Fruit fly (Drosophila melanogaster) whole organism, prepupa: ENCODE data around the gene fit.

ENCODE experiments used
- CG10631 ChIP-seq: fragments of 200-800 bp; sonication (Bioruptor generic); optimal IDR thresholded peaks from 2 replicates; lab custom pipeline; 2016; ENCODE audit warnings: missing biosample characterization, missing genetic modification characterization
- CG10669 ChIP-seq: fragments of 200-800 bp; sonication (Bioruptor generic); optimal IDR thresholded peaks from 3 replicates; lab custom pipeline; 2018; ENCODE audit warnings: missing biosample characterization, mild to moderate bottlenecking, missing genetic modification characterization, moderate library complexity
- CG11294 ChIP-seq: fragments of 200-800 bp; sonication (Bioruptor generic); IDR thresholded peaks from 2 replicates; pipeline ENCODE4 v1.3.6; 2022; ENCODE audit warnings: missing biosample characterization, missing genetic modification characterization
- CG11762 ChIP-seq: fragments of 200-800 bp; sonication (Bioruptor generic); optimal IDR thresholded peaks from 3 replicates; lab custom pipeline; 2016; ENCODE audit warnings: missing biosample characterization, missing genetic modification characterization; ENCODE audit not compliant: insufficient read depth
- CG11902 ChIP-seq: fragments of 200-800 bp; sonication (Bioruptor generic); optimal IDR thresholded peaks from 3 replicates; lab custom pipeline; 2016; ENCODE audit warnings: missing biosample characterization, missing genetic modification characterization
- CG15336 ChIP-seq: fragments of 200-800 bp; sonication (Bioruptor generic); IDR thresholded peaks from 2 replicates; pipeline ENCODE4 v1.3.6; 2022; ENCODE audit warnings: missing biosample characterization, missing genetic modification characterization
- CG1621 ChIP-seq: fragments of 200-800 bp; sonication (Bioruptor generic); optimal IDR thresholded peaks from 3 replicates; lab custom pipeline; 2018; ENCODE audit warnings: missing biosample characterization, mild to moderate bottlenecking, missing genetic modification characterization
- CG16779 ChIP-seq: fragments of 200-800 bp; sonication (Bioruptor generic); optimal IDR thresholded peaks from 3 replicates; lab custom pipeline; 2017; ENCODE audit warnings: missing biosample characterization, mild to moderate bottlenecking, missing genetic modification characterization
- CG31627 ChIP-seq: fragments of 200-800 bp; sonication (Bioruptor generic); optimal IDR thresholded peaks from 3 replicates; lab custom pipeline; 2016; ENCODE audit warnings: missing biosample characterization, missing genetic modification characterization
- CG32006 ChIP-seq: fragments of 200-800 bp; sonication (Bioruptor generic); optimal IDR thresholded peaks from 3 replicates; lab custom pipeline; 2017; ENCODE audit warnings: missing biosample characterization, mild to moderate bottlenecking, missing genetic modification characterization
- CG34406 ChIP-seq: fragments of 200-800 bp; sonication (Bioruptor generic); optimal IDR thresholded peaks from 3 replicates; lab custom pipeline; 2016; ENCODE audit warnings: missing biosample characterization, missing genetic modification characterization
- CG3919 ChIP-seq: fragments of 200-800 bp; sonication (Bioruptor generic); optimal IDR thresholded peaks from 3 replicates; lab custom pipeline; 2016; ENCODE audit warnings: missing biosample characterization, missing genetic modification characterization
- CG4318 ChIP-seq: fragments of 200-800 bp; sonication (Bioruptor generic); optimal IDR thresholded peaks from 3 replicates; lab custom pipeline; 2017; ENCODE audit warnings: missing biosample characterization, mild to moderate bottlenecking, missing genetic modification characterization
- CG6163 ChIP-seq: fragments of 200-800 bp; sonication (Bioruptor generic); IDR thresholded peaks from 3 replicates; pipeline ENCODE4 v1.3.6; 2022; ENCODE audit warnings: missing biosample characterization, missing genetic modification characterization
- CG6792 ChIP-seq: fragments of 200-800 bp; sonication (Bioruptor generic); optimal IDR thresholded peaks from 3 replicates; lab custom pipeline; 2016; ENCODE audit warnings: missing biosample characterization, missing genetic modification characterization
- CG6854 ChIP-seq: fragments of 200-800 bp; sonication (Bioruptor generic); optimal IDR thresholded peaks from 2 replicates; lab custom pipeline; 2017; ENCODE audit warnings: missing biosample characterization, mild to moderate bottlenecking, missing genetic modification characterization
- CG8119 ChIP-seq: fragments of 200-800 bp; sonication (Bioruptor generic); IDR thresholded peaks from 3 replicates; pipeline ENCODE4 v1.3.6; 2022; ENCODE audit warnings: missing biosample characterization, missing genetic modification characterization
- CG8319 ChIP-seq: fragments of 200-800 bp; sonication (Bioruptor generic); optimal IDR thresholded peaks from 3 replicates; lab custom pipeline; 2016; ENCODE audit warnings: missing biosample characterization, missing genetic modification characterization
- CG8632 ChIP-seq: fragments of 200-800 bp; sonication (Bioruptor generic); optimal IDR thresholded peaks from 3 replicates; lab custom pipeline; 2016; ENCODE audit warnings: missing biosample characterization, missing genetic modification characterization
- CG9139 ChIP-seq: fragments of 200-800 bp; sonication (Bioruptor generic); optimal IDR thresholded peaks from 3 replicates; lab custom pipeline; 2017; ENCODE audit warnings: missing biosample characterization, mild to moderate bottlenecking, missing genetic modification characterization
- Eip78C ChIP-seq: fragments of 200-800 bp; sonication (Bioruptor generic); peaks from one replicate; lab custom pipeline; 2016; ENCODE audit warnings: missing biosample characterization, missing genetic modification characterization
- Ets96B ChIP-seq: fragments of 200-800 bp; optimal IDR thresholded peaks from 2 replicates; lab custom pipeline; 2019; ENCODE audit warnings: missing biosample characterization, mild to moderate bottlenecking, missing genetic modification characterization, moderate library complexity
- Hr39 ChIP-seq: fragments of 200-800 bp; sonication (Bioruptor generic); optimal IDR thresholded peaks from 2 replicates; lab custom pipeline; 2016; ENCODE audit warnings: missing biosample characterization, missing genetic modification characterization
- Hr4 ChIP-seq: fragments of 200-800 bp; sonication (Bioruptor generic); optimal IDR thresholded peaks from 3 replicates; lab custom pipeline; 2016; ENCODE audit warnings: missing biosample characterization, missing genetic modification characterization
- Lpt ChIP-seq: fragments of 200-800 bp; sonication (Bioruptor generic); optimal IDR thresholded peaks from 3 replicates; lab custom pipeline; 2016; ENCODE audit warnings: missing biosample characterization, missing genetic modification characterization
- Met ChIP-seq: fragments of 200-800 bp; sonication (Bioruptor generic); optimal IDR thresholded peaks from 3 replicates; lab custom pipeline; 2016; ENCODE audit warnings: missing biosample characterization, missing genetic modification characterization
- Smox ChIP-seq: fragments of 200-800 bp; sonication (Bioruptor generic); optimal IDR thresholded peaks from 3 replicates; lab custom pipeline; 2016; ENCODE audit warnings: missing biosample characterization, missing genetic modification characterization
- Sox102F ChIP-seq: fragments of 200-800 bp; sonication (Bioruptor generic); optimal IDR thresholded peaks from 2 replicates; lab custom pipeline; 2016; ENCODE audit warnings: missing biosample characterization, mild to moderate bottlenecking, missing genetic modification characterization
- acj6 ChIP-seq: fragments of 200-800 bp; sonication (Bioruptor generic); optimal IDR thresholded peaks from 3 replicates; lab custom pipeline; 2016; ENCODE audit warnings: missing biosample characterization, missing genetic modification characterization
- cyc ChIP-seq: fragments of 200-800 bp; sonication (Bioruptor generic); optimal IDR thresholded peaks from 3 replicates; lab custom pipeline; 2016; ENCODE audit warnings: missing biosample characterization, missing genetic modification characterization
- dac ChIP-seq: fragments of 200-800 bp; sonication (Bioruptor generic); optimal IDR thresholded peaks from 2 replicates; lab custom pipeline; 2017; ENCODE audit warnings: missing biosample characterization, mild to moderate bottlenecking, missing genetic modification characterization
- dsx ChIP-seq: fragments of 200-800 bp; optimal IDR thresholded peaks from 3 replicates; lab custom pipeline; 2019; ENCODE audit warnings: missing biosample characterization, mild to moderate bottlenecking, missing genetic modification characterization, moderate library complexity; ENCODE audit not compliant: poor library complexity, severe bottlenecking
- eg ChIP-seq: fragments of 200-800 bp; sonication (Bioruptor generic); IDR thresholded peaks from 3 replicates; pipeline ENCODE4 v1.3.6; 2022; ENCODE audit warnings: missing biosample characterization, missing genetic modification characterization
- esn ChIP-seq: fragments of 200-800 bp; sonication (Bioruptor generic); optimal IDR thresholded peaks from 2 replicates; lab custom pipeline; 2016; ENCODE audit warnings: missing biosample characterization, mild to moderate bottlenecking, missing genetic modification characterization, moderate library complexity
- fd59A ChIP-seq: fragments of 200-800 bp; sonication (Bioruptor generic); optimal IDR thresholded peaks from 2 replicates; lab custom pipeline; 2017; ENCODE audit warnings: missing biosample characterization, mild to moderate bottlenecking, missing genetic modification characterization, missing genetic modification reagents
- fd85E ChIP-seq: fragments of 200-800 bp; sonication (Bioruptor generic); optimal IDR thresholded peaks from 3 replicates; lab custom pipeline; 2016; ENCODE audit warnings: missing biosample characterization, missing genetic modification characterization
- fkh ChIP-seq: fragments of 200-800 bp; sonication (Bioruptor generic); optimal IDR thresholded peaks from 3 replicates; lab custom pipeline; 2017; ENCODE audit warnings: missing biosample characterization, mild to moderate bottlenecking, missing genetic modification characterization, moderate library complexity
- net ChIP-seq: fragments of 200-800 bp; sonication (Bioruptor generic); optimal IDR thresholded peaks from 3 replicates; lab custom pipeline; 2016; ENCODE audit warnings: missing biosample characterization, missing genetic modification characterization
- pdm3 ChIP-seq: fragments of 200-800 bp; sonication (Bioruptor generic); optimal IDR thresholded peaks from 3 replicates; lab custom pipeline; 2016; ENCODE audit warnings: missing biosample characterization, missing genetic modification characterization
- spab ChIP-seq: fragments of 200-800 bp; sonication (Bioruptor generic); optimal IDR thresholded peaks from 2 replicates; lab custom pipeline; 2017; ENCODE audit warnings: missing biosample characterization, mild to moderate bottlenecking, missing genetic modification characterization, missing genetic modification reagents
- ss ChIP-seq, 2 experiments: fragments of 200-800 bp; sonication (Bioruptor generic); optimal IDR thresholded peaks; 2 replicates in 1 of 2; 3 replicates in 1 of 2; lab custom pipeline; 2017 to 2018; ENCODE audit warnings: mild to moderate bottlenecking in 2 of 2, missing biosample characterization in 2 of 2, missing genetic modification characterization in 2 of 2, moderate library complexity in 1 of 2
- svp ChIP-seq: fragments of 200-800 bp; sonication (Bioruptor generic); peaks from one replicate; lab custom pipeline; 2016; ENCODE audit warnings: missing biosample characterization, missing genetic modification characterization
- topi ChIP-seq: fragments of 200-800 bp; sonication (Bioruptor generic); optimal IDR thresholded peaks from 3 replicates; lab custom pipeline; 2016; ENCODE audit warnings: missing biosample characterization, missing genetic modification characterization
- vri ChIP-seq: fragments of 200-800 bp; sonication (Bioruptor generic); optimal IDR thresholded peaks from 3 replicates; lab custom pipeline; 2016; ENCODE audit warnings: missing biosample characterization, mild to moderate bottlenecking, missing genetic modification characterization

The fit gene

dm6 chr3R:21905615-21906014, 21.4 kb upstream of the fit start (continued):
- TF ChIP-seq Met (GFP tag; lab: Kevin White, UChicago) = peak; percentile 78
- peak; percentile 90 for TF ChIP-seq eg (GFP tag; lab: Robert Waterston, UW)
- TF ChIP-seq cyc (GFP tag; lab: Kevin White, UChicago) = peak; percentile 60
- TF ChIP-seq CG6792 = peak; percentile 77
- peak; percentile 86 for TF ChIP-seq svp (GFP tag; lab: Kevin White, UChicago)
- TF ChIP-seq CG8119 (GFP tag; lab: Robert Waterston, UW) = peak; percentile 93
- peak; percentile 85 for TF ChIP-seq acj6 (GFP tag; lab: Kevin White, UChicago)
- peak; percentile 79 for TF ChIP-seq CG1621 (tag; lab: Kevin White, UChicago)
- peak; percentile 73 to 89 for TF ChIP-seq ss (GFP tag; optimal IDR thresholded peaks at IDR 0.05; lab: Kevin White, UChicago)
- peak; percentile 76 for TF ChIP-seq dac
- no peak for TF ChIP-seq fkh
- peak; percentile 89 for TF ChIP-seq spab (GFP tag; lab: Kevin White, UChicago)
- peak; percentile 90 for TF ChIP-seq CG10631 (GFP tag; lab: Kevin White, UChicago)
- peak; percentile 60 for TF ChIP-seq CG11294
- peak; percentile 79 for TF ChIP-seq net (GFP tag; lab: Kevin White, UChicago)
- TF ChIP-seq CG15336 (GFP tag; lab: Robert Waterston, UW) = peak; percentile 92
- TF ChIP-seq Eip78C = peak; percentile 96
- peak; percentile 95 for TF ChIP-seq CG32006 (GFP tag; lab: Kevin White, UChicago)
- TF ChIP-seq Lpt (GFP tag; lab: Kevin White, UChicago) = peak; percentile 89
- TF ChIP-seq vri (GFP tag; lab: Kevin White, UChicago) = peak; percentile 46
- TF ChIP-seq CG8319 (GFP tag; lab: Kevin White, UChicago) = peak; percentile 57
- TF ChIP-seq topi (GFP tag; lab: Kevin White, UChicago) = peak; percentile 73

dm6 chr3R:21904345-21904744, 20.1 kb upstream of the fit start:
- TF ChIP-seq Met (GFP tag; lab: Kevin White, UChicago) (no peak), esn (peak; percentile 19), CG6792 (no peak), CG10669 (GFP tag; lab: Kevin White, UChicago) (peak; percentile 2), CG31627 (peak; percentile 15), ss (GFP tag; optimal IDR thresholded peaks at IDR 0.05; lab: Kevin White, UChicago) (peak in 1 of 2 experiments; percentile 24), CG4318 (GFP tag; lab: Kevin White, UChicago) (no peak), CG1621 (tag; lab: Kevin White, UChicago) (peak; percentile 24), Hr39 (peak; percentile 3)

- peak; percentile 43 for TF ChIP-seq CG8632
- peak; percentile 70 for TF ChIP-seq topi (GFP tag; lab: Kevin White, UChicago)
- peak; percentile 51 for TF ChIP-seq CG11762 (GFP tag; lab: Kevin White, UChicago)
- peak; percentile 51 for TF ChIP-seq CG16779 (tag; lab: Kevin White, UChicago)
- TF ChIP-seq CG11294 = 0 out of 2 replicates have a peak, but pooled peaks have one; percentile 32
- peak; percentile 37 for TF ChIP-seq Sox102F (GFP tag; lab: Kevin White, UChicago)
- peak; percentile 69 for TF ChIP-seq CG32006 (GFP tag; lab: Kevin White, UChicago)
- peak; percentile 35 for TF ChIP-seq CG11902 (GFP tag; lab: Kevin White, UChicago)
- TF ChIP-seq pdm3 (GFP tag; lab: Kevin White, UChicago) = peak; percentile 52
- TF ChIP-seq CG10631 (GFP tag; lab: Kevin White, UChicago) = peak; percentile 71
- peak; percentile 92 for TF ChIP-seq Eip78C
- peak; percentile 54 for TF ChIP-seq Hr4
- peak; percentile 61 for TF ChIP-seq Smox (GFP tag; lab: Kevin White, UChicago)
- TF ChIP-seq Hr39 = peak; percentile 44
- TF ChIP-seq CG8119 (GFP tag; lab: Robert Waterston, UW) = peak; percentile 69; the same call in 2 of the 3 replicates
- TF ChIP-seq fd59A (GFP tag; lab: Kevin White, UChicago) = peak; percentile 64
- TF ChIP-seq spab (GFP tag; lab: Kevin White, UChicago) = peak; percentile 65
- peak; percentile 34; the same call in 1 of the 3 replicates for TF ChIP-seq eg (GFP tag; lab: Robert Waterston, UW)
- no peak for TF ChIP-seq fd85E (GFP tag; lab: Kevin White, UChicago)
- peak; percentile 47 for TF ChIP-seq CG1621 (tag; lab: Kevin White, UChicago)
- TF ChIP-seq CG6163 = peak; percentile 72
- TF ChIP-seq CG4318 (GFP tag; lab: Kevin White, UChicago) = peak; percentile 43
- peak; percentile 76 for TF ChIP-seq Ets96B
- TF ChIP-seq dsx (GFP tag; lab: Kevin White, UChicago) = peak; percentile 80
- TF ChIP-seq CG34406 (GFP tag; lab: Kevin White, UChicago) = peak; percentile 40
- peak; percentile 71 for TF ChIP-seq esn
- TF ChIP-seq vri (GFP tag; lab: Kevin White, UChicago) = no peak
- TF ChIP-seq CG6792 = peak; percentile 60
- TF ChIP-seq CG8319 (GFP tag; lab: Kevin White, UChicago) = peak; percentile 61
- TF ChIP-seq CG9139 = peak; percentile 31
- peak; percentile 77 for TF ChIP-seq CG3919
- TF ChIP-seq net (GFP tag; lab: Kevin White, UChicago) = peak; percentile 50
- TF ChIP-seq CG6854 (GFP tag; lab: Kevin White, UChicago) = peak; percentile 17
Measured at dm6 chr3R:21899170-21899575, 14.9 kb upstream of the fit start.
